Fruit fly (Drosophila melanogaster): ENCODE results near the gene CG18493.

The CG18493 gene

dm6 chr3R:19412434-19412833 is 22.4 kb downstream of the CG18493 start, which contains the start of gene CG31221:
Gene CG31221, plus strand, starts transcription at chr3R:19412689.
- no peak for TF ChIP-seq Sin3A (optimal IDR thresholded peaks at IDR 0.05)
- no peak for TF ChIP-seq insv (optimal IDR thresholded peaks at IDR 0.05)
- no peak for TF ChIP-seq h (optimal IDR thresholded peaks at IDR 0.05)
- TF ChIP-seq psq (optimal IDR thresholded peaks at IDR 0.05), result no peak
- TF ChIP-seq ttk (optimal IDR thresholded peaks at IDR 0.05), result no peak
- no peak for TF ChIP-seq Myc (optimal IDR thresholded peaks at IDR 0.05)

DNA sequence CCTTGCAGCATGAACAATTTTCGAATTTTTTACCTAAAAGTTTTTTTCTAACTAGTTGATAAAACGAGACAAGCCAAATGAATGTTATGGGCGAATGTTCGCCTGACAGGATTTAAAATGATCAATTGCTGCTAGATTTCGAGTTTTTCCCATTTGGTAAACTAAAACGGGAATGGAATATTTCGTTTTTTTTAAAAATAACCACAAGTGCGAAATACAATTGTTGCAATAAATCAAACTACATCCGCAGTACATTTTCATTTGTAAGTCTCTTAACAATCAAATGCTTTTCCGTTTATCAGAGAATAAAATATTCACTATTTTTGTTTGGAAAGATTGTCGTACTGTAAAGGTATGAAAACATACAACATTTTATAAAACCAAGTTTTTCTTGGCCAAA is 35.0 kb downstream of the CG18493 start, which contains the start of gene CG3517:
CG3517 (minus strand) TSS at position 101 of the 400 bp plus-strand sequence.
- TF ChIP-seq h (optimal IDR thresholded peaks at IDR 0.05) (no peak), Myc (optimal IDR thresholded peaks at IDR 0.05) (no peak), Sin3A (optimal IDR thresholded peaks at IDR 0.05) (no peak), ttk (optimal IDR thresholded peaks at IDR 0.05) (no peak), psq (optimal IDR thresholded peaks at IDR 0.05) (no peak), insv (optimal IDR thresholded peaks at IDR 0.05) (no peak)

All from Kc167 (cell line).